Worm (Caenorhabditis elegans): Measurements from ENCODE around the gene T20B12.7.

The T20B12.7 gene

ce11 chrIII:7369394-7370024 lies 9.3 kb downstream of the T20B12.7 start:
- no peak for TF ChIP-seq nhr-12 (tag; optimal IDR thresholded peaks at IDR 0.05)
- TF ChIP-seq ztf-4 (tag; optimal IDR thresholded peaks at IDR 0.05), result peak; percentile 42
- TF ChIP-seq mbf-1 (tag; optimal IDR thresholded peaks at IDR 0.05), result no peak
- no peak for TF ChIP-seq lin-39 (tag; optimal IDR thresholded peaks at IDR 0.05)
- TF ChIP-seq nhr-21 (tag; optimal IDR thresholded peaks at IDR 0.05), result peak; percentile 10
- no peak for TF ChIP-seq alr-1 (tag; optimal IDR thresholded peaks at IDR 0.05)
- TF ChIP-seq peb-1 (tag; optimal IDR thresholded peaks at IDR 0.05), result no peak
- no peak for TF ChIP-seq unc-55 (GFP tag; optimal IDR thresholded peaks at IDR 0.05)
- TF ChIP-seq mab-5 (tag; optimal IDR thresholded peaks at IDR 0.05), result no peak
- peak; percentile 15 for TF ChIP-seq Y55F3AM.14 (GFP tag; optimal IDR thresholded peaks at IDR 0.05)
- TF ChIP-seq R02D3.7 (tag; optimal IDR thresholded peaks at IDR 0.05), result no peak
- TF ChIP-seq zag-1 (tag; optimal IDR thresholded peaks at IDR 0.05), result no peak
- no peak for TF ChIP-seq sem-4 (tag; optimal IDR thresholded peaks at IDR 0.05)
- TF ChIP-seq dmd-4 (tag; optimal IDR thresholded peaks at IDR 0.05), result no peak
- no peak for TF ChIP-seq nhr-129 (tag; optimal IDR thresholded peaks at IDR 0.05)
- no peak for TF ChIP-seq elt-1 (tag; optimal IDR thresholded peaks at IDR 0.05)
- TF ChIP-seq fos-1 (tag; optimal IDR thresholded peaks at IDR 0.05), result no peak
- TF ChIP-seq ama-1 (optimal IDR thresholded peaks at IDR 0.05), result peak; percentile 14
- no peak for TF ChIP-seq elt-3 (tag; optimal IDR thresholded peaks at IDR 0.05)
- no peak for TF ChIP-seq F13H6.1 (tag; optimal IDR thresholded peaks at IDR 0.05)
- TF ChIP-seq snpc-4 (tag; optimal IDR thresholded peaks at IDR 0.05), result no peak
- TF ChIP-seq nhr-11 (tag; optimal IDR thresholded peaks at IDR 0.05), result no peak
- no peak for TF ChIP-seq nhr-77 (tag; optimal IDR thresholded peaks at IDR 0.05)
- peak; percentile 2 for TF ChIP-seq lin-13 (GFP tag; optimal IDR thresholded peaks at IDR 0.05)
- no peak for TF ChIP-seq C34F6.9 (tag; optimal IDR thresholded peaks at IDR 0.05)
- no peak for TF ChIP-seq ZK546.5 (tag; optimal IDR thresholded peaks at IDR 0.05)
- TF ChIP-seq lsy-2 (tag; optimal IDR thresholded peaks at IDR 0.05), result peak in 1 of 2 experiments; percentile 53
- no peak for TF ChIP-seq sma-9 (GFP tag; optimal IDR thresholded peaks at IDR 0.05)
- no peak for TF ChIP-seq sma-9 (tag; optimal IDR thresholded peaks at IDR 0.05)
- no peak for TF ChIP-seq aly-2 (tag; optimal IDR thresholded peaks at IDR 0.05)
- peak; percentile 71 for TF ChIP-seq nhr-25 (tag; optimal IDR thresholded peaks at IDR 0.05)
- TF ChIP-seq sma-3 (GFP tag; optimal IDR thresholded peaks at IDR 0.05), result peak; percentile 43
- TF ChIP-seq blmp-1 (tag; optimal IDR thresholded peaks at IDR 0.05; ENCODE audit: insufficient read depth), result peak; percentile 35
- no peak for TF ChIP-seq nhr-23 (tag; optimal IDR thresholded peaks at IDR 0.05)

DNA sequence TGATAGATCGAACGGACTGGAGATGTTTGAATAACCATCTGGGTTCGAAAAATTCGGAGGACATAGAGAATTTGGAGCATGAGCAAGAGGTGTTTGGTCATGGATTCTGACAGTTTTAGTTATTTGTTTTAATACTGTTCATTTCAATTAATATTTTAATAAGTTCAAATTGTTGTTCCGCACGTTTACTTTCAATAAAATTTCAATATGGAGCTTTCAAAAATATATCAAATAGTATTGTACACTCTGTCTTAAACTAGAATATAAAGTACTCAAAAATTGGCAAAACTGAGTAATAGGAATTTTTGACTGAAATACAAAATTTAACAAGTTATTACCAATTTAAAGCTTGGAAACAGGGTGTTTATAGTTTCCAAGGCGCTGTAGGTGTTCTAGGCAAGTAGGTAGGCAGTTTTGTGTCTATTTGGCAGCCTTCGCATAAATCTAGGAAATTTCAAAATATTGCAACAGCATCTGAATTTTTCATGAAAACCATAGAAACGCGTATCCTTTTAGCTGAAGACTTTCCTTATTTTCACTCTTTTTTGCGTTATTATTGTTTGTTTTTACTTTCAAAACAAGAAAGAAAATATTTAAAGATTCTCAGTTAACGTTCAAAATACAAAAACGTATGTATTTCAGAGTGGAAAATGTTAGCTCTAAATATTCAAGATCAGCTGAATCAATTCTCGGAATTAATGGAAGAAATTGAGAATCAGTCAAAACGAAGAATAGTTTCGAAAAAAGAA lies 11.7 kb downstream of the T20B12.7 start, which contains the start of the genes T20B12.5 and T20B12.4:
Gene T20B12.5 (minus strand): TSS at position 101 of the 749 bp plus-strand sequence.
Gene T20B12.4 (plus strand): TSS at position 699 of the 749 bp plus-strand sequence.
- TF ChIP-seq egl-27 (tag; optimal IDR thresholded peaks at IDR 0.05), result no peak
- TF ChIP-seq nhr-10 (tag; optimal IDR thresholded peaks at IDR 0.05), result no peak
- TF ChIP-seq unc-62 (GFP tag; optimal IDR thresholded peaks at IDR 0.05), result no peak
- no peak for TF ChIP-seq lin-39 (tag; optimal IDR thresholded peaks at IDR 0.05)
- no peak for TF ChIP-seq R02D3.7 (tag; optimal IDR thresholded peaks at IDR 0.05)
- TF ChIP-seq nhr-21 (tag; optimal IDR thresholded peaks at IDR 0.05), result no peak
- no peak for TF ChIP-seq ZK546.5 (tag; optimal IDR thresholded peaks at IDR 0.05)
- TF ChIP-seq crh-2 (tag; optimal IDR thresholded peaks at IDR 0.05), result no peak
- TF ChIP-seq ama-1 (optimal IDR thresholded peaks at IDR 0.05), result no peak
- no peak for TF ChIP-seq peb-1 (tag; optimal IDR thresholded peaks at IDR 0.05)
- no peak for TF ChIP-seq sma-3 (GFP tag; optimal IDR thresholded peaks at IDR 0.05)
- TF ChIP-seq nhr-237 (tag; optimal IDR thresholded peaks at IDR 0.05), result no peak

DNA sequence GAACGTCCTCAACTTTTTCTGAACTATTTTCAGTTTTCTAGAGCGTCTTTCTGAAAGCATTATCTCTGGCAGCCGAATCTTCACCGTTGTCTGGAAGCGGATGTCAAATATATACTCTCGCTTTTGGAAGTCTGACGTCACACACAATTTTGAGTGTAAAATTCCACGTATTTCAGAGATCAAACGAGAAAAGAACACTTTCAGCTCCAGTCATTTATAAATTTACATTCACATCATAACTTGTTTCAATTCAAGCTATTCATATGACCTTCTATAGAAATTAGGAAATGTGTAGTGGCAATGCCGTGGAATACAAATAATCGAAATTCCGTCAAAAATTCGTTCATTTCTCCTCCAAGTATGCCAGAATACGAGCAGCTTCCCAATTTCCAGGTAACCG lies 13.2 kb downstream of the T20B12.7 start, which contains the start of gene F08F8.11:
Gene F08F8.11 (plus strand): TSS at position 301 of the 400 bp plus-strand sequence.
- TF ChIP-seq crh-2 (tag; optimal IDR thresholded peaks at IDR 0.05) (no peak), elt-3 (tag; optimal IDR thresholded peaks at IDR 0.05) (no peak), lsy-2 (tag; optimal IDR thresholded peaks at IDR 0.05) (no peak)

Measured in whole organism, L2 larva.